Worm (Caenorhabditis elegans) whole organism, young adult: Measurements from ENCODE around the gene lin-22.

Experiments used
- Y53G8AR.9 ChIP-seq: fragments of 200-800 bp; sonication (Bioruptor generic); conservative IDR thresholded peaks from 2 replicates; pipeline ENCODE4 v1.3.6; 2022; ENCODE audit warnings: missing genetic modification reagents, missing genetic modification characterization, missing compliant biosample characterization
- Y67H2A.10 ChIP-seq: fragments of 200-800 bp; sonication (Bioruptor generic); conservative IDR thresholded peaks from 2 replicates; pipeline ENCODE4 v1.3.6; 2022; ENCODE audit warnings: missing genetic modification reagents, missing genetic modification characterization, missing compliant biosample characterization
- ZK185.1 ChIP-seq: sonication (generic microtip); optimal IDR thresholded peaks from 2 replicates; lab custom pipeline; 2016; ENCODE audit warnings: mild to moderate bottlenecking, missing genetic modification characterization, missing compliant biosample characterization; ENCODE audit not compliant: poor library complexity, severe bottlenecking
- athp-1 ChIP-seq: sonication (generic microtip); optimal IDR thresholded peaks from 2 replicates; lab custom pipeline; 2017; ENCODE audit warnings: mild to moderate bottlenecking, missing genetic modification characterization, missing compliant biosample characterization
- efl-1 ChIP-seq: fragments of 150-350 bp; optimal IDR thresholded peaks from 2 replicates; lab custom pipeline; 2014; ENCODE audit warnings: missing biosample characterization, missing genetic modification reagents, missing genetic modification characterization
- him-1 ChIP-seq: sonication (generic microtip); optimal IDR thresholded peaks from 2 replicates; lab custom pipeline; 2016; ENCODE audit warnings: missing genotype, missing genetic modification reagents, missing genetic modification characterization, missing compliant biosample characterization
- pha-4 ChIP-seq: fragments of 150-350 bp; sonication (generic microtip); optimal IDR thresholded peaks from 2 replicates; lab custom pipeline; 2014; ENCODE audit warnings: missing biosample characterization, missing genetic modification reagents, missing genetic modification characterization
- rcor-1 ChIP-seq: fragments of 200-800 bp; sonication (Bioruptor generic); IDR thresholded peaks from 2 replicates; pipeline ENCODE4 v1.3.6; 2022; ENCODE audit warnings: missing genetic modification reagents, missing genetic modification characterization, missing compliant biosample characterization
- sdz-38 ChIP-seq: sonication (generic microtip); optimal IDR thresholded peaks from 2 replicates; lab custom pipeline; 2016; ENCODE audit warnings: missing genotype, missing genetic modification characterization, missing compliant biosample characterization
- snpc-4 ChIP-seq, 5 experiments: fragments of 150-350 bp in 1 of 5; sonication (generic microtip) in 4 of 5; optimal IDR thresholded peaks; 2 replicates each; lab custom pipeline; 2014 to 2018; ENCODE audit warnings: missing genetic modification characterization in 5 of 5, missing biosample characterization in 3 of 5, antibody characterized with exemption in 2 of 5, mild to moderate bottlenecking in 2 of 5, missing compliant biosample characterization in 2 of 5, missing genotype in 2 of 5, moderate library complexity in 2 of 5, missing genetic modification reagents in 1 of 5
- sptf-2 ChIP-seq: fragments of 200-800 bp; sonication (Bioruptor generic); optimal IDR thresholded peaks from 2 replicates; lab custom pipeline; 2018; ENCODE audit warnings: mild to moderate bottlenecking, missing genetic modification characterization, missing compliant biosample characterization
- unc-62 ChIP-seq: fragments of 150-350 bp; optimal IDR thresholded peaks from 2 replicates; lab custom pipeline; 2014; ENCODE audit warnings: missing biosample characterization, missing genetic modification reagents, missing genetic modification characterization
- ztf-28 ChIP-seq: fragments of 200-800 bp; sonication (Bioruptor generic); IDR thresholded peaks from 2 replicates; pipeline ENCODE4 v1.3.6; 2022; ENCODE audit warnings: missing genetic modification reagents, missing genetic modification characterization, missing compliant biosample characterization
- ztf-3 ChIP-seq: fragments of 200-800 bp; sonication (Bioruptor generic); optimal IDR thresholded peaks from 2 replicates; lab custom pipeline; 2018; ENCODE audit warnings: mild to moderate bottlenecking, missing genetic modification characterization, missing compliant biosample characterization

DNA sequence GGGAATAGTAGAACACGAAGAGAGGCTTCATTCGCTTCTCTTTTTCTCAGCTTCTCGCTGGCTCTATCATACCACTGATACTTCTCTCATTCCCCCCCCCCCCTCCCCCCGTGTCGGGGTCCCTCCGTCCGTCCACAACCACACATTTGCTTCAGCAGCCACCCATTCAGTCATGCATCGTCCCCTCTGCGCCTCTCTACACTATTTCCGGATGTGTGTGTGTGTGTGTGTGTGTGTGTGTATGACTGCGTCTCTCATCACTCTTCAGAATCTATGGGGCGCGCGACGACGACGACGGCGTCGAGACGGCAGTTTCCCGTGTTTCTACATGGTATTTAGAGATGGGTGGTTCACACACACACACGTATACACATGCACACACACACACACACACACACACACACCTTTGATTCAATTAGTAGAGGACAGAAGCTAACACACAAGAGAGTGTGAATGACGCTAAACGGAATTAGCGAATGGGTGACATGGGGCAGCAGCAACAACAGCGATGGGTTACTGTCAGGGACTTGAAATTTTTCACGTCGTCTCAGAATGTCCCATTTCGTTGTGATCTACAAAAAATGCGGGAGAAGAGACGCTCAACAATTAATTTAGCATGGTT lies 26.1 kb upstream of the lin-22 start:
- no peak for TF ChIP-seq snpc-4 (GFP tag; optimal IDR thresholded peaks at IDR 0.05; lab: Kevin White, UChicago)
- no peak for TF ChIP-seq snpc-4 (tag; optimal IDR thresholded peaks at IDR 0.05; lab: Kevin White, UChicago)
- TF ChIP-seq Y53G8AR.9 (GFP tag; lab: Robert Waterston, UW) = no peak
- TF ChIP-seq pha-4 (tag; lab: Kevin White, UChicago) = no peak
- TF ChIP-seq unc-62 (GFP tag; lab: Kevin White, UChicago) = no peak
- TF ChIP-seq sptf-2 (GFP tag; lab: Kevin White, UChicago) = no peak
- TF ChIP-seq Y67H2A.10 (GFP tag; lab: Robert Waterston, UW) = no peak
- TF ChIP-seq ztf-3 (GFP tag; lab: Kevin White, UChicago) = peak; percentile 82
- no peak for TF ChIP-seq efl-1 (GFP tag; lab: Kevin White, UChicago)
- no peak for TF ChIP-seq ZK185.1 (tag; lab: Kevin White, UChicago)
- no peak for TF ChIP-seq sdz-38
- TF ChIP-seq him-1 (tag; lab: Kevin White, UChicago) = no peak
- TF ChIP-seq ztf-28 (GFP tag; lab: Robert Waterston, UW) = no peak
- no peak for TF ChIP-seq athp-1 (tag; lab: Kevin White, UChicago)
- 0 out of 2 replicates have a peak, but pooled peaks have one; percentile 4 for TF ChIP-seq rcor-1 (GFP tag; lab: Robert Waterston, UW)
